Fruit fly (Drosophila melanogaster): ENCODE measurements around the gene dpr17.

- TF ChIP-seq cic (GFP tag; optimal IDR thresholded peaks at IDR 0.05) (no peak), CG7045 (GFP tag; optimal IDR thresholded peaks at IDR 0.05) (no peak), bab1 (GFP tag; optimal IDR thresholded peaks at IDR 0.05) (peak; percentile 45), toe (GFP tag; optimal IDR thresholded peaks at IDR 0.05) (peak; percentile 18), kay (GFP tag; ENCODE audit: borderline replicate concordance) (no peak), CG14711 (tag; optimal IDR thresholded peaks at IDR 0.05) (no peak), CG5204 (GFP tag; optimal IDR thresholded peaks at IDR 0.05) (no peak), CG33017 (tag; optimal IDR thresholded peaks at IDR 0.05) (no peak), CG7101 (tag; optimal IDR thresholded peaks at IDR 0.05) (no peak), CG1620 (GFP tag; optimal IDR thresholded peaks at IDR 0.05) (no peak)
These were observed 4.1 kb upstream of the dpr17 start, which contains the start of gene ATP8B for dm6 chr3R:12090549-12090948.
